Fruit fly (Drosophila melanogaster) whole organism, prepupa: ENCODE results near the gene CG11380.

Experiments
- Blimp-1 ChIP-seq: fragments of 200-800 bp; sonication (Bioruptor generic); optimal IDR thresholded peaks from 3 replicates; lab custom pipeline; 2017; ENCODE audit warnings: missing biosample characterization, missing genetic modification characterization, mild to moderate bottlenecking, moderate library complexity, missing genetic modification reagents
- CG10669 ChIP-seq: fragments of 200-800 bp; sonication (Bioruptor generic); optimal IDR thresholded peaks from 3 replicates; lab custom pipeline; 2018; ENCODE audit warnings: missing biosample characterization, mild to moderate bottlenecking, missing genetic modification characterization, moderate library complexity
- CG11294 ChIP-seq: fragments of 200-800 bp; sonication (Bioruptor generic); IDR thresholded peaks from 2 replicates; pipeline ENCODE4 v1.3.6; 2022; ENCODE audit warnings: missing biosample characterization, missing genetic modification characterization
- CG11902 ChIP-seq: fragments of 200-800 bp; sonication (Bioruptor generic); optimal IDR thresholded peaks from 3 replicates; lab custom pipeline; 2016; ENCODE audit warnings: missing biosample characterization, missing genetic modification characterization
- CG15336 ChIP-seq: fragments of 200-800 bp; sonication (Bioruptor generic); IDR thresholded peaks from 2 replicates; pipeline ENCODE4 v1.3.6; 2022; ENCODE audit warnings: missing biosample characterization, missing genetic modification characterization
- CG1621 ChIP-seq: fragments of 200-800 bp; sonication (Bioruptor generic); optimal IDR thresholded peaks from 3 replicates; lab custom pipeline; 2018; ENCODE audit warnings: missing biosample characterization, mild to moderate bottlenecking, missing genetic modification characterization
- CG32006 ChIP-seq: fragments of 200-800 bp; sonication (Bioruptor generic); optimal IDR thresholded peaks from 3 replicates; lab custom pipeline; 2017; ENCODE audit warnings: missing biosample characterization, mild to moderate bottlenecking, missing genetic modification characterization
- CG34406 ChIP-seq: fragments of 200-800 bp; sonication (Bioruptor generic); optimal IDR thresholded peaks from 3 replicates; lab custom pipeline; 2016; ENCODE audit warnings: missing biosample characterization, missing genetic modification characterization
- CG3919 ChIP-seq: fragments of 200-800 bp; sonication (Bioruptor generic); optimal IDR thresholded peaks from 3 replicates; lab custom pipeline; 2016; ENCODE audit warnings: missing biosample characterization, missing genetic modification characterization
- CG4318 ChIP-seq: fragments of 200-800 bp; sonication (Bioruptor generic); optimal IDR thresholded peaks from 3 replicates; lab custom pipeline; 2017; ENCODE audit warnings: missing biosample characterization, mild to moderate bottlenecking, missing genetic modification characterization
- CG6163 ChIP-seq: fragments of 200-800 bp; sonication (Bioruptor generic); IDR thresholded peaks from 3 replicates; pipeline ENCODE4 v1.3.6; 2022; ENCODE audit warnings: missing biosample characterization, missing genetic modification characterization
- CG6276 ChIP-seq: fragments of 200-800 bp; sonication (Bioruptor generic); optimal IDR thresholded peaks from 2 replicates; lab custom pipeline; 2017; ENCODE audit warnings: missing biosample characterization, mild to moderate bottlenecking, missing genetic modification characterization
- CG6792 ChIP-seq: fragments of 200-800 bp; sonication (Bioruptor generic); optimal IDR thresholded peaks from 3 replicates; lab custom pipeline; 2016; ENCODE audit warnings: missing biosample characterization, missing genetic modification characterization
- CG6808 ChIP-seq: fragments of 200-800 bp; sonication (Bioruptor generic); optimal IDR thresholded peaks from 3 replicates; lab custom pipeline; 2017; ENCODE audit warnings: missing biosample characterization, missing genetic modification characterization, mild to moderate bottlenecking, moderate library complexity, missing genetic modification reagents
- CG6854 ChIP-seq: fragments of 200-800 bp; sonication (Bioruptor generic); optimal IDR thresholded peaks from 2 replicates; lab custom pipeline; 2017; ENCODE audit warnings: missing biosample characterization, mild to moderate bottlenecking, missing genetic modification characterization
- CG8119 ChIP-seq: fragments of 200-800 bp; sonication (Bioruptor generic); IDR thresholded peaks from 3 replicates; pipeline ENCODE4 v1.3.6; 2022; ENCODE audit warnings: missing biosample characterization, missing genetic modification characterization
- CG9139 ChIP-seq: fragments of 200-800 bp; sonication (Bioruptor generic); optimal IDR thresholded peaks from 3 replicates; lab custom pipeline; 2017; ENCODE audit warnings: missing biosample characterization, mild to moderate bottlenecking, missing genetic modification characterization
- Eip78C ChIP-seq: fragments of 200-800 bp; sonication (Bioruptor generic); peaks from one replicate; lab custom pipeline; 2016; ENCODE audit warnings: missing biosample characterization, missing genetic modification characterization
- Eip93F ChIP-seq: fragments of 200-800 bp; sonication (Bioruptor generic); optimal IDR thresholded peaks from 2 replicates; lab custom pipeline; 2016; ENCODE audit warnings: missing biosample characterization, mild to moderate bottlenecking, missing genetic modification characterization
- Ets21C ChIP-seq: fragments of 200-800 bp; sonication (Bioruptor generic); optimal IDR thresholded peaks from 3 replicates; lab custom pipeline; 2016; ENCODE audit warnings: missing biosample characterization, missing genetic modification characterization
- Gug ChIP-seq: fragments of 200-800 bp; sonication (Bioruptor generic); IDR thresholded peaks from 2 replicates; pipeline ENCODE4 v1.3.6; 2022; ENCODE audit warnings: missing biosample characterization, missing genetic modification characterization
- Hr38 ChIP-seq: sonication (Bioruptor generic); optimal IDR thresholded peaks from 2 replicates; lab custom pipeline; 2016; ENCODE audit warnings: missing biosample characterization, missing genetic modification characterization
- Hr39 ChIP-seq: fragments of 200-800 bp; sonication (Bioruptor generic); optimal IDR thresholded peaks from 2 replicates; lab custom pipeline; 2016; ENCODE audit warnings: missing biosample characterization, missing genetic modification characterization
- Lpt ChIP-seq: fragments of 200-800 bp; sonication (Bioruptor generic); optimal IDR thresholded peaks from 3 replicates; lab custom pipeline; 2016; ENCODE audit warnings: missing biosample characterization, missing genetic modification characterization
- Met ChIP-seq: fragments of 200-800 bp; sonication (Bioruptor generic); optimal IDR thresholded peaks from 3 replicates; lab custom pipeline; 2016; ENCODE audit warnings: missing biosample characterization, missing genetic modification characterization
- Sox102F ChIP-seq: fragments of 200-800 bp; sonication (Bioruptor generic); optimal IDR thresholded peaks from 2 replicates; lab custom pipeline; 2016; ENCODE audit warnings: missing biosample characterization, mild to moderate bottlenecking, missing genetic modification characterization
- Sox14 ChIP-seq: fragments of 200-800 bp; sonication (Bioruptor generic); optimal IDR thresholded peaks from 3 replicates; lab custom pipeline; 2016; ENCODE audit warnings: missing biosample characterization, missing genetic modification characterization
- acj6 ChIP-seq: fragments of 200-800 bp; sonication (Bioruptor generic); optimal IDR thresholded peaks from 3 replicates; lab custom pipeline; 2016; ENCODE audit warnings: missing biosample characterization, missing genetic modification characterization
- cyc ChIP-seq: fragments of 200-800 bp; sonication (Bioruptor generic); optimal IDR thresholded peaks from 3 replicates; lab custom pipeline; 2016; ENCODE audit warnings: missing biosample characterization, missing genetic modification characterization
- dsx ChIP-seq: fragments of 200-800 bp; optimal IDR thresholded peaks from 3 replicates; lab custom pipeline; 2019; ENCODE audit warnings: missing biosample characterization, mild to moderate bottlenecking, missing genetic modification characterization, moderate library complexity; ENCODE audit not compliant: poor library complexity, severe bottlenecking
- esn ChIP-seq: fragments of 200-800 bp; sonication (Bioruptor generic); optimal IDR thresholded peaks from 2 replicates; lab custom pipeline; 2016; ENCODE audit warnings: missing biosample characterization, mild to moderate bottlenecking, missing genetic modification characterization, moderate library complexity
- fd59A ChIP-seq: fragments of 200-800 bp; sonication (Bioruptor generic); optimal IDR thresholded peaks from 2 replicates; lab custom pipeline; 2017; ENCODE audit warnings: missing biosample characterization, mild to moderate bottlenecking, missing genetic modification characterization, missing genetic modification reagents
- fd85E ChIP-seq: fragments of 200-800 bp; sonication (Bioruptor generic); optimal IDR thresholded peaks from 3 replicates; lab custom pipeline; 2016; ENCODE audit warnings: missing biosample characterization, missing genetic modification characterization
- fkh ChIP-seq: fragments of 200-800 bp; sonication (Bioruptor generic); optimal IDR thresholded peaks from 3 replicates; lab custom pipeline; 2017; ENCODE audit warnings: missing biosample characterization, mild to moderate bottlenecking, missing genetic modification characterization, moderate library complexity
- lz ChIP-seq: fragments of 200-800 bp; sonication (Bioruptor generic); optimal IDR thresholded peaks from 3 replicates; lab custom pipeline; 2016; ENCODE audit warnings: missing biosample characterization, missing genetic modification characterization
- net ChIP-seq: fragments of 200-800 bp; sonication (Bioruptor generic); optimal IDR thresholded peaks from 3 replicates; lab custom pipeline; 2016; ENCODE audit warnings: missing biosample characterization, missing genetic modification characterization
- spab ChIP-seq: fragments of 200-800 bp; sonication (Bioruptor generic); optimal IDR thresholded peaks from 2 replicates; lab custom pipeline; 2017; ENCODE audit warnings: missing biosample characterization, mild to moderate bottlenecking, missing genetic modification characterization, missing genetic modification reagents
- ss ChIP-seq, 2 experiments: fragments of 200-800 bp; sonication (Bioruptor generic); optimal IDR thresholded peaks; 2 replicates in 1 of 2; 3 replicates in 1 of 2; lab custom pipeline; 2017 to 2018; ENCODE audit warnings: mild to moderate bottlenecking in 2 of 2, missing biosample characterization in 2 of 2, missing genetic modification characterization in 2 of 2, moderate library complexity in 1 of 2
- svp ChIP-seq: fragments of 200-800 bp; sonication (Bioruptor generic); peaks from one replicate; lab custom pipeline; 2016; ENCODE audit warnings: missing biosample characterization, missing genetic modification characterization
- topi ChIP-seq: fragments of 200-800 bp; sonication (Bioruptor generic); optimal IDR thresholded peaks from 3 replicates; lab custom pipeline; 2016; ENCODE audit warnings: missing biosample characterization, missing genetic modification characterization
- vri ChIP-seq: fragments of 200-800 bp; sonication (Bioruptor generic); optimal IDR thresholded peaks from 3 replicates; lab custom pipeline; 2016; ENCODE audit warnings: missing biosample characterization, mild to moderate bottlenecking, missing genetic modification characterization

Gene CG11380

dm6 chrX:1231707-1232106 is 40.6 kb downstream of the CG11380 start (continued):
- no peak for TF ChIP-seq Gug (GFP tag; lab: Robert Waterston, UW)

- TF ChIP-seq Eip78C (GFP tag; lab: Kevin White, UChicago) (peak; percentile 26), topi (no peak), dsx (GFP tag; lab: Kevin White, UChicago) (peak; percentile 12), CG1621 (peak; percentile 10)
Observed at dm6 chrX:1232533-1233212, 41.6 kb downstream of the CG11380 start.

DNA sequence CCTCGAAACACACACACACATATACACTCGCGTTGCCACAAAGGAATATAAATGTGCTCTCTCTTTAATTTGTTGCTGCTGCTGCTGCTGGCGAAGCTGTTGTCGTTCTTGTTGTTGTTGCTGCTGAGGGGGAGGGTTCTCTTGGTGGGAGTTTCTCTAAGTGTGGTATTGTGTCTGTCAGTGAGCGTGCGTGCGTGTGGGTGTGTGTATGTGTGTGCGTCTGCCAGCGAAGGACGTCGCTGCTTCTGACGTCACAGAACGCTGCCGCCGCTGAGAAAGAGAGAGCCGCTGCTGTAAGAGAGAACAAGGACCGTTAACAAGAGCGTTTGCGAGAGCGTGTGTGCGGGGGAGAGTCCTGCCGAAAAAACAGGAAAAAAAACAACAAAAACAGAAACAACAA is 42.9 kb downstream of the CG11380 start:
- peak; percentile 34 for TF ChIP-seq Sox14 (GFP tag; lab: Kevin White, UChicago)
- TF ChIP-seq acj6 (GFP tag; lab: Kevin White, UChicago): no peak
- no peak for TF ChIP-seq CG6163
- TF ChIP-seq CG11902 (GFP tag; lab: Kevin White, UChicago): no peak
- no peak for TF ChIP-seq Gug (GFP tag; lab: Robert Waterston, UW)
- no peak for TF ChIP-seq spab (GFP tag; lab: Kevin White, UChicago)
- TF ChIP-seq esn (GFP tag; lab: Kevin White, UChicago): no peak
- TF ChIP-seq dsx (GFP tag; lab: Kevin White, UChicago): peak; percentile 80
- no peak for TF ChIP-seq lz (GFP tag; lab: Kevin White, UChicago)
- no peak for TF ChIP-seq CG6276 (GFP tag; lab: Kevin White, UChicago)

dm6 chrX:1234817-1235617 is 43.9 kb downstream of the CG11380 start:
- peak; percentile 67 for TF ChIP-seq acj6 (GFP tag; lab: Kevin White, UChicago)
- TF ChIP-seq ss (GFP tag; optimal IDR thresholded peaks at IDR 0.05; lab: Kevin White, UChicago): peak; percentile 78 to 88
- peak; percentile 86 for TF ChIP-seq Hr39 (GFP tag; lab: Kevin White, UChicago)
- TF ChIP-seq CG15336: peak; percentile 80
- peak; percentile 79 for TF ChIP-seq cyc
- TF ChIP-seq svp (GFP tag; lab: Kevin White, UChicago): peak; percentile 94
- TF ChIP-seq lz (GFP tag; lab: Kevin White, UChicago): peak; percentile 91
- TF ChIP-seq Blimp-1 (GFP tag; lab: Kevin White, UChicago): peak; percentile 48
- TF ChIP-seq esn (GFP tag; lab: Kevin White, UChicago): peak; percentile 90
- peak; percentile 87 for TF ChIP-seq CG10669
- peak; percentile 80 for TF ChIP-seq CG6276 (GFP tag; lab: Kevin White, UChicago)
- TF ChIP-seq CG6792 (GFP tag; lab: Kevin White, UChicago): peak; percentile 71
- TF ChIP-seq CG11902 (GFP tag; lab: Kevin White, UChicago): peak; percentile 59
- peak; percentile 77 for TF ChIP-seq fd59A
- TF ChIP-seq Sox14 (GFP tag; lab: Kevin White, UChicago): peak; percentile 92
- TF ChIP-seq Ets21C (GFP tag; lab: Kevin White, UChicago): peak; percentile 78
- TF ChIP-seq Sox102F (GFP tag; lab: Kevin White, UChicago): peak; percentile 90
- TF ChIP-seq CG32006 (GFP tag; lab: Kevin White, UChicago): peak; percentile 87
- TF ChIP-seq CG9139 (GFP tag; lab: Kevin White, UChicago): peak; percentile 72
- peak; percentile 75 for TF ChIP-seq CG4318
- no peak for TF ChIP-seq Eip93F
- peak; percentile 63 for TF ChIP-seq net
- peak; percentile 79; the same call in 1 of the 2 replicates for TF ChIP-seq CG11294
- TF ChIP-seq CG6854 (GFP tag; lab: Kevin White, UChicago): peak; percentile 77
- TF ChIP-seq CG6808 (GFP tag; lab: Kevin White, UChicago): peak; percentile 78
- TF ChIP-seq fkh (GFP tag; lab: Kevin White, UChicago): peak; percentile 31
- TF ChIP-seq Lpt: peak; percentile 59
- TF ChIP-seq Hr38 (GFP tag; lab: Kevin White, UChicago): no peak
- TF ChIP-seq CG34406 (GFP tag; lab: Kevin White, UChicago): peak; percentile 81
- peak; percentile 93 for TF ChIP-seq Eip78C (GFP tag; lab: Kevin White, UChicago)
- peak; percentile 92 for TF ChIP-seq topi
- TF ChIP-seq vri (GFP tag; lab: Kevin White, UChicago): peak; percentile 57
- peak; percentile 29 for TF ChIP-seq fd85E (GFP tag; lab: Kevin White, UChicago)
- TF ChIP-seq Gug (GFP tag; lab: Robert Waterston, UW): peak; percentile 74
- peak; percentile 80 for TF ChIP-seq CG3919 (GFP tag; lab: Kevin White, UChicago)
- TF ChIP-seq Met: peak; percentile 91
- TF ChIP-seq CG8119 (GFP tag; lab: Robert Waterston, UW): peak; percentile 85
